Fruit fly (Drosophila melanogaster) whole organism, embryonic: Measurements from ENCODE around the gene Cpsf100.

ENCODE experiments used
- Ada2b ChIP-seq: fragments of 200-800 bp; sonication (Bioruptor generic); IDR thresholded peaks from 2 replicates; pipeline ENCODE4 v1.3.6; 2022; ENCODE audit warnings: missing biosample characterization, missing genetic modification characterization
- CG1024 ChIP-seq: fragments of 200-800 bp; sonication (Bioruptor generic); IDR thresholded peaks from 2 replicates; pipeline ENCODE4 v1.3.6; 2022; ENCODE audit warnings: missing biosample characterization, missing genetic modification characterization
- CG10462 ChIP-seq: fragments of 200-800 bp; sonication (Bioruptor generic); optimal IDR thresholded peaks from 2 replicates; lab custom pipeline; 2016; ENCODE audit warnings: missing biosample characterization, missing genetic modification characterization
- CG10565 ChIP-seq: fragments of 200-800 bp; sonication (Bioruptor generic); optimal IDR thresholded peaks from 3 replicates; lab custom pipeline; 2016; ENCODE audit warnings: missing biosample characterization, mild to moderate bottlenecking, missing genetic modification characterization
- CG13775 ChIP-seq: fragments of 200-800 bp; sonication (Bioruptor generic); optimal IDR thresholded peaks from 3 replicates; lab custom pipeline; 2017; ENCODE audit warnings: missing biosample characterization, mild to moderate bottlenecking, missing genetic modification characterization
- CG14965 ChIP-seq: fragments of 200-800 bp; sonication (Bioruptor generic); optimal IDR thresholded peaks from 2 replicates; lab custom pipeline; 2016; ENCODE audit warnings: missing biosample characterization, missing genetic modification characterization, borderline replicate concordance
- CG15011 ChIP-seq: fragments of 200-800 bp; sonication (Bioruptor generic); optimal IDR thresholded peaks from 3 replicates; lab custom pipeline; 2018; ENCODE audit warnings: missing biosample characterization, mild to moderate bottlenecking, missing genetic modification characterization
- CG15073 ChIP-seq: fragments of 200-800 bp; sonication (Bioruptor generic); optimal IDR thresholded peaks from 2 replicates; lab custom pipeline; 2016; ENCODE audit warnings: missing biosample characterization, missing genetic modification characterization
- CG15479 ChIP-seq: fragments of 200-800 bp; sonication (Bioruptor generic); optimal IDR thresholded peaks from 3 replicates; lab custom pipeline; 2019; ENCODE audit warnings: missing biosample characterization, mild to moderate bottlenecking, missing genetic modification characterization, moderate library complexity
- CG18476 ChIP-seq: fragments of 200-800 bp; sonication (Bioruptor generic); optimal IDR thresholded peaks from 2 replicates; lab custom pipeline; 2016; ENCODE audit warnings: missing biosample characterization, mild to moderate bottlenecking, missing genetic modification characterization
- CG2129 ChIP-seq: fragments of 200-800 bp; sonication (Bioruptor generic); IDR thresholded peaks from 2 replicates; pipeline ENCODE4 v1.3.6; 2022; ENCODE audit warnings: missing biosample characterization, missing genetic modification characterization; ENCODE audit not compliant: partially characterized antibody
- CG30431 ChIP-seq: fragments of 200-800 bp; sonication (Bioruptor generic); optimal IDR thresholded peaks from 2 replicates; lab custom pipeline; 2017; ENCODE audit warnings: missing biosample characterization, missing genetic modification characterization
- CG33213 ChIP-seq: fragments of 200-800 bp; sonication (Bioruptor generic); optimal IDR thresholded peaks from 3 replicates; lab custom pipeline; 2016; ENCODE audit warnings: missing biosample characterization, missing genetic modification characterization
- CG5180 ChIP-seq: fragments of 200-800 bp; sonication (Bioruptor generic); optimal IDR thresholded peaks from 3 replicates; lab custom pipeline; 2017; ENCODE audit warnings: missing biosample characterization, missing genetic modification characterization, mild to moderate bottlenecking, moderate library complexity, missing genetic modification reagents
- CG5245 ChIP-seq: fragments of 200-800 bp; sonication (Bioruptor generic); optimal IDR thresholded peaks from 3 replicates; lab custom pipeline; 2016; ENCODE audit warnings: missing biosample characterization, missing genetic modification characterization
- CG9215 ChIP-seq: fragments of 200-800 bp; sonication (Bioruptor generic); IDR thresholded peaks from 2 replicates; pipeline ENCODE4 v1.3.6; 2022; ENCODE audit warnings: missing biosample characterization, missing genetic modification characterization
- CG9609 ChIP-seq: fragments of 200-800 bp; sonication (Bioruptor generic); optimal IDR thresholded peaks from 3 replicates; lab custom pipeline; 2016; ENCODE audit warnings: missing biosample characterization, missing genetic modification characterization
- CTCF ChIP-seq: fragments of 200-800 bp; sonication (Bioruptor generic); optimal IDR thresholded peaks from 2 replicates; lab custom pipeline; 2017; ENCODE audit warnings: missing biosample characterization, mild to moderate bottlenecking, missing genetic modification characterization, moderate library complexity
- CrebB ChIP-seq: fragments of 200-800 bp; sonication (Bioruptor generic); optimal IDR thresholded peaks from 3 replicates; lab custom pipeline; 2018; ENCODE audit warnings: missing biosample characterization, mild to moderate bottlenecking, missing genetic modification characterization
- D19A ChIP-seq: fragments of 200-800 bp; optimal IDR thresholded peaks from 3 replicates; lab custom pipeline; 2019; ENCODE audit warnings: missing biosample characterization, mild to moderate bottlenecking, missing genetic modification characterization, moderate library complexity
- Dek ChIP-seq: fragments of 200-800 bp; sonication (Bioruptor generic); optimal IDR thresholded peaks from 3 replicates; lab custom pipeline; 2019; ENCODE audit warnings: missing biosample characterization, mild to moderate bottlenecking, missing genetic modification characterization, moderate library complexity
- Doc2 ChIP-seq: fragments of 200-800 bp; sonication (Bioruptor generic); IDR thresholded peaks from 2 replicates; pipeline ENCODE4 v1.3.6; 2022; ENCODE audit warnings: missing biosample characterization, missing genetic modification characterization
- Doc3 ChIP-seq: fragments of 200-800 bp; sonication (Bioruptor generic); IDR thresholded peaks from 3 replicates; pipeline ENCODE4 v1.3.6; 2022; ENCODE audit warnings: missing biosample characterization, missing genetic modification characterization; ENCODE audit not compliant: partially characterized antibody
- Dref ChIP-seq: fragments of 200-800 bp; sonication (Bioruptor generic); IDR thresholded peaks from 2 replicates; pipeline ENCODE4 v1.3.6; 2022; ENCODE audit warnings: missing biosample characterization, missing genetic modification characterization
- E2f2 ChIP-seq: fragments of 200-800 bp; sonication (Bioruptor generic); IDR thresholded peaks from 2 replicates; pipeline ENCODE4 v1.3.6; 2022; ENCODE audit warnings: missing biosample characterization, missing genetic modification characterization
- Eip74EF ChIP-seq, 2 experiments: fragments of 200-800 bp in 1 of 2; fragments of >200 bp in 1 of 2; sonication (Bioruptor generic) in 1 of 2; optimal IDR thresholded peaks; 2 replicates each; lab custom pipeline; 2017 to 2019; ENCODE audit warnings: missing biosample characterization in 2 of 2, missing genetic modification characterization in 2 of 2, mild to moderate bottlenecking in 1 of 2, moderate library complexity in 1 of 2
- H15 ChIP-seq: fragments of 200-800 bp; sonication (Bioruptor generic); IDR thresholded peaks from 3 replicates; pipeline ENCODE4 v1.3.6; 2022; ENCODE audit warnings: missing biosample characterization, missing genetic modification characterization
- HmgZ ChIP-seq: fragments of 200-800 bp; sonication (Bioruptor generic); optimal IDR thresholded peaks from 2 replicates; lab custom pipeline; 2018; ENCODE audit warnings: missing biosample characterization, mild to moderate bottlenecking, missing genetic modification characterization
- Hmr ChIP-seq: fragments of 200-800 bp; sonication (Bioruptor generic); optimal IDR thresholded peaks from 3 replicates; lab custom pipeline; 2017; ENCODE audit warnings: mild to moderate bottlenecking, missing biosample characterization, missing genetic modification reagents, missing genetic modification characterization
- MESR4 ChIP-seq: fragments of 200-800 bp; sonication (Bioruptor generic); optimal IDR thresholded peaks from 2 replicates; lab custom pipeline; 2018; ENCODE audit warnings: missing biosample characterization, mild to moderate bottlenecking, missing genetic modification characterization, moderate library complexity
- Oli ChIP-seq: fragments of 200-800 bp; sonication (Bioruptor generic); optimal IDR thresholded peaks from 2 replicates; lab custom pipeline; 2018; ENCODE audit warnings: missing biosample characterization, mild to moderate bottlenecking, missing genetic modification characterization, moderate library complexity
- Sin3A ChIP-seq: fragments of >200 bp; optimal IDR thresholded peaks from 2 replicates; lab custom pipeline; 2018
- Stat92E ChIP-seq, 3 experiments: fragments of >200 bp in 2 of 3; fragments of 200-800 bp in 1 of 3; sonication (Bioruptor generic) in 1 of 3; optimal IDR thresholded peaks; 2 replicates each; lab custom pipeline; 2017 to 2019; ENCODE audit warnings: missing biosample characterization in 3 of 3, missing genetic modification characterization in 3 of 3, mild to moderate bottlenecking in 1 of 3, moderate library complexity in 1 of 3
- Trl ChIP-seq, 3 experiments: fragments of >200 bp in 2 of 3; fragments of 200-800 bp in 1 of 3; sonication (Bioruptor generic) in 1 of 3; optimal IDR thresholded peaks; 2 replicates in 1 of 3; 3 replicates in 2 of 3; lab custom pipeline; 2016 to 2017; ENCODE audit warnings: missing biosample characterization in 1 of 3, missing genetic modification characterization in 1 of 3
- ash1 ChIP-seq: fragments of 200-800 bp; sonication (Bioruptor generic); optimal IDR thresholded peaks from 2 replicates; lab custom pipeline; 2018; ENCODE audit warnings: missing biosample characterization, mild to moderate bottlenecking, missing genetic modification characterization
- br ChIP-seq: fragments of >200 bp; optimal IDR thresholded peaks from 2 replicates; lab custom pipeline; 2017
- croc ChIP-seq: fragments of 200-800 bp; sonication (Bioruptor generic); conservative IDR thresholded peaks from 3 replicates; pipeline ENCODE4 v1.3.6; 2022; ENCODE audit warnings: missing biosample characterization, missing genetic modification characterization
- crol ChIP-seq: fragments of 200-800 bp; sonication (Bioruptor generic); IDR thresholded peaks from 2 replicates; pipeline ENCODE4 v1.3.6; 2022; ENCODE audit warnings: missing biosample characterization, missing genetic modification characterization
- dmrt11E ChIP-seq: fragments of 200-800 bp; sonication (Bioruptor generic); optimal IDR thresholded peaks from 3 replicates; lab custom pipeline; 2018; ENCODE audit warnings: missing biosample characterization, mild to moderate bottlenecking, missing genetic modification characterization, moderate library complexity
- dmrt99B ChIP-seq: fragments of 200-800 bp; sonication (Bioruptor generic); optimal IDR thresholded peaks from 2 replicates; lab custom pipeline; 2018; ENCODE audit warnings: missing biosample characterization, mild to moderate bottlenecking, missing genetic modification characterization, moderate library complexity
- fd64A ChIP-seq: fragments of 200-800 bp; sonication (Bioruptor generic); optimal IDR thresholded peaks from 3 replicates; lab custom pipeline; 2018; ENCODE audit warnings: missing biosample characterization, mild to moderate bottlenecking, missing genetic modification characterization
- jumu ChIP-seq: fragments of 200-800 bp; sonication (Bioruptor generic); optimal IDR thresholded peaks from 3 replicates; lab custom pipeline; 2016; ENCODE audit warnings: missing biosample characterization, missing genetic modification characterization
- p53 ChIP-seq: fragments of 200-800 bp; sonication (Bioruptor generic); optimal IDR thresholded peaks from 2 replicates; lab custom pipeline; 2016; ENCODE audit warnings: missing biosample characterization, missing genetic modification characterization
- pb ChIP-seq: fragments of 200-800 bp; sonication (Bioruptor generic); optimal IDR thresholded peaks from 3 replicates; lab custom pipeline; 2016; ENCODE audit warnings: missing biosample characterization, missing genetic modification characterization
- pfk ChIP-seq: fragments of 200-800 bp; sonication (Bioruptor generic); optimal IDR thresholded peaks from 2 replicates; lab custom pipeline; 2018; ENCODE audit warnings: missing biosample characterization, mild to moderate bottlenecking, missing genetic modification characterization, moderate library complexity
- ro ChIP-seq: fragments of 200-800 bp; sonication (Bioruptor generic); IDR thresholded peaks from 2 replicates; pipeline ENCODE4 v1.3.6; 2022; ENCODE audit warnings: missing biosample characterization, missing genetic modification characterization
- sc ChIP-seq, 3 experiments: fragments of >200 bp in 2 of 3; fragments of 200-800 bp in 1 of 3; sonication (Bioruptor generic) in 1 of 3; optimal IDR thresholded peaks; 2 replicates in 2 of 3; 3 replicates in 1 of 3; lab custom pipeline; 2017; ENCODE audit warnings: mild to moderate bottlenecking in 1 of 3, missing biosample characterization in 1 of 3, missing genetic modification characterization in 1 of 3, missing genetic modification reagents in 1 of 3
- schlank ChIP-seq: fragments of 200-800 bp; sonication (Bioruptor generic); optimal IDR thresholded peaks from 2 replicates; lab custom pipeline; 2018; ENCODE audit warnings: missing biosample characterization, mild to moderate bottlenecking, missing genetic modification characterization
- so ChIP-seq: fragments of 200-800 bp; sonication (Bioruptor generic); IDR thresholded peaks from 3 replicates; pipeline ENCODE4 v1.3.6; 2022; ENCODE audit warnings: missing biosample characterization, missing genetic modification characterization
- tio ChIP-seq: fragments of 200-800 bp; sonication (Bioruptor generic); optimal IDR thresholded peaks from 2 replicates; lab custom pipeline; 2017; ENCODE audit warnings: missing biosample characterization, missing genetic modification characterization, inconsistent platforms
- zen ChIP-seq: fragments of 200-800 bp; sonication (Bioruptor generic); optimal IDR thresholded peaks from 3 replicates; lab custom pipeline; 2018; ENCODE audit warnings: missing biosample characterization, mild to moderate bottlenecking, missing genetic modification characterization, moderate library complexity

Cpsf100 gene

dm6 chr3R:29055710-29056109 lies 21.3 kb downstream of the Cpsf100 start, which contains the start of gene Sirt7 (continued):
- TF ChIP-seq E2f2 (GFP tag; lab: Robert Waterston, UW): peak; percentile 30; the same call in 1 of the 2 replicates
- TF ChIP-seq p53 (GFP tag; lab: Kevin White, UChicago): no peak
- TF ChIP-seq Dref (GFP tag; lab: Robert Waterston, UW): peak; percentile 91
- no peak for TF ChIP-seq tio (GFP tag; lab: Kevin White, UChicago)
- no peak for TF ChIP-seq fd64A
- peak; percentile 29 for TF ChIP-seq Sin3A (lab: Kevin White, UChicago)
- no peak for TF ChIP-seq CTCF (GFP tag; lab: Kevin White, UChicago)
- TF ChIP-seq D19A (tag; lab: Kevin White, UChicago): no peak
- no peak for TF ChIP-seq CG15011 (GFP tag; lab: Kevin White, UChicago)
- peak; percentile 95 for TF ChIP-seq Doc3 (GFP tag; lab: Robert Waterston, UW)
- no peak for TF ChIP-seq so (GFP tag; lab: Robert Waterston, UW)
- TF ChIP-seq Dek (tag; lab: Kevin White, UChicago): no peak
- no peak for TF ChIP-seq ash1
- peak; percentile 22 for TF ChIP-seq MESR4
- TF ChIP-seq pfk (GFP tag; lab: Kevin White, UChicago): no peak
- TF ChIP-seq CG2129: peak; percentile 93
- no peak for TF ChIP-seq Stat92E (GFP tag; optimal IDR thresholded peaks at IDR 0.05; lab: Kevin White, UChicago)
- TF ChIP-seq CG5245 (GFP tag; lab: Kevin White, UChicago): no peak
- no peak for TF ChIP-seq br (lab: Kevin White, UChicago)
- TF ChIP-seq CG10462 (GFP tag; lab: Kevin White, UChicago): no peak
- TF ChIP-seq CG15479 (GFP tag; lab: Kevin White, UChicago): no peak
- no peak for TF ChIP-seq CG18476 (GFP tag; lab: Kevin White, UChicago)
- no peak for TF ChIP-seq CG9609 (GFP tag; lab: Kevin White, UChicago)
- TF ChIP-seq CG1024 (GFP tag; lab: Robert Waterston, UW): no peak
- TF ChIP-seq croc (GFP tag; lab: Robert Waterston, UW): no peak
- TF ChIP-seq CG5180 (GFP tag; lab: Kevin White, UChicago): no peak
- no peak for TF ChIP-seq schlank (tag; lab: Kevin White, UChicago)
- TF ChIP-seq CrebB (tag; lab: Kevin White, UChicago): no peak
- TF ChIP-seq Eip74EF (GFP tag; optimal IDR thresholded peaks at IDR 0.05; lab: Kevin White, UChicago): no peak
- no peak for TF ChIP-seq ro (GFP tag; lab: Robert Waterston, UW)
- no peak for TF ChIP-seq CG15073 (GFP tag; lab: Kevin White, UChicago)
- TF ChIP-seq jumu (GFP tag; lab: Kevin White, UChicago): no peak
- TF ChIP-seq Hmr (GFP tag; lab: Kevin White, UChicago): no peak
- TF ChIP-seq Trl (optimal IDR thresholded peaks at IDR 0.05; lab: Kevin White, UChicago): no peak
- TF ChIP-seq Trl (GFP tag; optimal IDR thresholded peaks at IDR 0.05; lab: Kevin White, UChicago): no peak
- no peak for TF ChIP-seq CG13775
- no peak for TF ChIP-seq CG30431
- TF ChIP-seq CG10565 (GFP tag; lab: Kevin White, UChicago): no peak
- no peak for TF ChIP-seq Ada2b (GFP tag; lab: Robert Waterston, UW)
- TF ChIP-seq CG14965 (GFP tag; lab: Kevin White, UChicago): no peak
- TF ChIP-seq CG9215 (GFP tag; lab: Robert Waterston, UW): no peak
- TF ChIP-seq crol (GFP tag; lab: Robert Waterston, UW): no peak
- TF ChIP-seq dmrt99B (tag; lab: Kevin White, UChicago): no peak
- no peak for TF ChIP-seq zen (tag; lab: Kevin White, UChicago)
- no peak for TF ChIP-seq Oli (tag; lab: Kevin White, UChicago)
- TF ChIP-seq sc (optimal IDR thresholded peaks at IDR 0.05; lab: Kevin White, UChicago): no peak
- TF ChIP-seq sc (GFP tag; optimal IDR thresholded peaks at IDR 0.05; lab: Kevin White, UChicago): no peak
- TF ChIP-seq HmgZ (tag; lab: Kevin White, UChicago): no peak
- TF ChIP-seq Doc2 (GFP tag; lab: Robert Waterston, UW): no peak
- no peak for TF ChIP-seq dmrt11E (tag; lab: Kevin White, UChicago)
- TF ChIP-seq pb (GFP tag; lab: Kevin White, UChicago): no peak
- no peak for TF ChIP-seq CG33213 (GFP tag; lab: Kevin White, UChicago)
- TF ChIP-seq H15 (GFP tag; lab: Robert Waterston, UW): no peak
